Fruit fly (Drosophila melanogaster) whole organism: ENCODE measurements around the gene barc.

ENCODE experiments used
- CG8478 ChIP-seq: fragments of >200 bp; optimal IDR thresholded peaks from 2 replicates; lab custom pipeline; 2018; ENCODE audit warnings: inconsistent platforms
- EcR ChIP-seq, 2 experiments: fragments of >200 bp; optimal IDR thresholded peaks; 2 replicates each; lab custom pipeline; 2017; ENCODE audit warnings: missing biosample characterization in 2 of 2, missing genetic modification characterization in 2 of 2, missing genetic modification reagents in 2 of 2
- pan ChIP-seq: fragments of >200 bp; optimal IDR thresholded peaks from 2 replicates; lab custom pipeline; 2017

dm6 chr3L:21386917-21387316 is 46.0 kb downstream of the barc start:
- TF ChIP-seq CG8478 (lab: Kevin White, UChicago), result no peak
- TF ChIP-seq EcR (GFP tag; optimal IDR thresholded peaks at IDR 0.05; lab: Kevin White, UChicago), result no peak
- no peak for TF ChIP-seq pan
